Fruit fly (Drosophila melanogaster): ENCODE measurements around the gene Ibf2.

- TF ChIP-seq Sin3A (optimal IDR thresholded peaks at IDR 0.05) (no peak), CG17328 (GFP tag; IDR thresholded peaks at IDR 0.05) (no peak), Hr39 (optimal IDR thresholded peaks at IDR 0.05) (no peak), CrebB (tag; optimal IDR thresholded peaks at IDR 0.05) (no peak), CG30403 (GFP tag; optimal IDR thresholded peaks at IDR 0.05) (no peak)
These were observed 45.3 kb downstream of the Ibf2 start for dm6 chr3R:9213029-9213428.

Data from whole organism, embryonic.